Fruit fly (Drosophila melanogaster) whole organism, pupa: ENCODE results near the gene CG12991.

Source experiments
- CG14655 ChIP-seq: fragments of 200-800 bp; sonication (Bioruptor generic); optimal IDR thresholded peaks from 3 replicates; lab custom pipeline; 2017; ENCODE audit warnings: mild to moderate bottlenecking, missing biosample characterization, missing genetic modification reagents, missing genetic modification characterization
- CG15710 ChIP-seq: fragments of 200-800 bp; sonication (Bioruptor generic); optimal IDR thresholded peaks from 2 replicates; lab custom pipeline; 2018; ENCODE audit warnings: missing biosample characterization, mild to moderate bottlenecking, missing genetic modification characterization, moderate library complexity
- CG32121 ChIP-seq: fragments of 200-800 bp; sonication (Bioruptor generic); IDR thresholded peaks from 2 replicates; pipeline ENCODE4 v1.3.6; 2022; ENCODE audit warnings: missing biosample characterization, missing genetic modification characterization
- CG8159 ChIP-seq: fragments of 200-800 bp; sonication (Bioruptor generic); optimal IDR thresholded peaks from 3 replicates; lab custom pipeline; 2018; ENCODE audit warnings: missing biosample characterization, mild to moderate bottlenecking, missing genetic modification characterization, moderate library complexity
- CG9948 ChIP-seq: fragments of 200-800 bp; sonication (Bioruptor generic); optimal IDR thresholded peaks from 2 replicates; lab custom pipeline; 2018; ENCODE audit warnings: missing biosample characterization, mild to moderate bottlenecking, missing genetic modification characterization, moderate library complexity
- EcR ChIP-seq: fragments of 200-800 bp; sonication (Bioruptor generic); optimal IDR thresholded peaks from 3 replicates; lab custom pipeline; 2019; ENCODE audit warnings: missing biosample characterization, missing genetic modification characterization, mild to moderate bottlenecking, moderate library complexity, missing genetic modification reagents
- Pif1B ChIP-seq: fragments of 200-800 bp; sonication (Bioruptor generic); optimal IDR thresholded peaks from 3 replicates; lab custom pipeline; 2016; ENCODE audit warnings: missing biosample characterization, missing genetic modification characterization
- Snoo ChIP-seq: fragments of 200-800 bp; sonication (Bioruptor generic); optimal IDR thresholded peaks from 3 replicates; lab custom pipeline; 2017; ENCODE audit warnings: missing biosample characterization, mild to moderate bottlenecking, missing genetic modification characterization, inconsistent platforms
- fd96Ca ChIP-seq: fragments of 200-800 bp; sonication (Bioruptor generic); IDR thresholded peaks from 3 replicates; pipeline ENCODE4 v1.3.6; 2022; ENCODE audit warnings: missing biosample characterization, missing genetic modification characterization
- rn ChIP-seq: fragments of 200-800 bp; sonication (Bioruptor generic); IDR thresholded peaks from 2 replicates; pipeline ENCODE4 v1.3.6; 2022; ENCODE audit warnings: missing biosample characterization, missing genetic modification characterization

dm6 chrX:17625833-17626232 lies 46.2 kb downstream of the CG12991 start:
- TF ChIP-seq CG9948 (tag; lab: Kevin White, UChicago), result no peak
- no peak for TF ChIP-seq CG15710 (tag; lab: Kevin White, UChicago)
- no peak for TF ChIP-seq fd96Ca (GFP tag; lab: Robert Waterston, UW)
- no peak for TF ChIP-seq CG14655
- no peak for TF ChIP-seq CG8159 (tag; lab: Kevin White, UChicago)
- TF ChIP-seq rn, result no peak
- no peak for TF ChIP-seq EcR (GFP tag; lab: Kevin White, UChicago)
- no peak for TF ChIP-seq Snoo (tag; lab: Kevin White, UChicago)
- no peak for TF ChIP-seq Pif1B
- no peak for TF ChIP-seq CG32121 (GFP tag; lab: Robert Waterston, UW)
